Fruit fly (Drosophila melanogaster) whole organism, embryonic: ENCODE measurements around the gene Cda5.
A peak's percentile ranks its signal among the peaks of the same experiment; 100 is the strongest.

ENCODE experiments used
- C15 ChIP-seq: fragments of 200-800 bp; sonication (Bioruptor generic); IDR thresholded peaks from 3 replicates; pipeline ENCODE4 v1.3.6; 2022; ENCODE audit warnings: missing biosample characterization, missing genetic modification characterization
- CG10209 ChIP-seq: fragments of 200-800 bp; sonication (Bioruptor generic); optimal IDR thresholded peaks from 3 replicates; lab custom pipeline; 2017; ENCODE audit warnings: missing biosample characterization, mild to moderate bottlenecking, missing genetic modification characterization, missing genetic modification reagents
- CG10321 ChIP-seq: fragments of 200-800 bp; sonication (Bioruptor generic); IDR thresholded peaks from 2 replicates; pipeline ENCODE4 v1.3.6; 2022; ENCODE audit warnings: missing biosample characterization, missing genetic modification characterization
- CG10462 ChIP-seq: fragments of 200-800 bp; sonication (Bioruptor generic); optimal IDR thresholded peaks from 2 replicates; lab custom pipeline; 2016; ENCODE audit warnings: missing biosample characterization, missing genetic modification characterization
- CG12104 ChIP-seq: fragments of 200-800 bp; sonication (Bioruptor generic); optimal IDR thresholded peaks from 3 replicates; lab custom pipeline; 2016; ENCODE audit warnings: missing biosample characterization, missing genetic modification characterization
- CG12219 ChIP-seq: fragments of 200-800 bp; sonication (Bioruptor generic); optimal IDR thresholded peaks from 3 replicates; lab custom pipeline; 2018; ENCODE audit warnings: missing biosample characterization, mild to moderate bottlenecking, missing genetic modification characterization
- CG13424 ChIP-seq: fragments of 200-800 bp; sonication (Bioruptor generic); optimal IDR thresholded peaks from 2 replicates; lab custom pipeline; 2019; ENCODE audit warnings: missing biosample characterization, mild to moderate bottlenecking, missing genetic modification characterization, moderate library complexity
- CG14710 ChIP-seq: fragments of 200-800 bp; sonication (Bioruptor generic); optimal IDR thresholded peaks from 3 replicates; lab custom pipeline; 2019; ENCODE audit warnings: missing biosample characterization, mild to moderate bottlenecking, missing genetic modification characterization, moderate library complexity
- CG1647 ChIP-seq: fragments of 200-800 bp; sonication (Bioruptor generic); optimal IDR thresholded peaks from 3 replicates; lab custom pipeline; 2016; ENCODE audit warnings: missing biosample characterization, missing genetic modification characterization
- CG17568 ChIP-seq: fragments of 200-800 bp; sonication (Bioruptor generic); optimal IDR thresholded peaks from 2 replicates; lab custom pipeline; 2018; ENCODE audit warnings: missing biosample characterization, mild to moderate bottlenecking, missing genetic modification characterization, moderate library complexity
- CG2116 ChIP-seq: fragments of 200-800 bp; sonication (Bioruptor generic); optimal IDR thresholded peaks from 3 replicates; lab custom pipeline; 2018; ENCODE audit warnings: missing biosample characterization, mild to moderate bottlenecking, missing genetic modification characterization
- CG2120 ChIP-seq: fragments of 200-800 bp; sonication (Bioruptor generic); optimal IDR thresholded peaks from 3 replicates; lab custom pipeline; 2016; ENCODE audit warnings: missing biosample characterization, missing genetic modification characterization
- CG2129 ChIP-seq: fragments of 200-800 bp; sonication (Bioruptor generic); IDR thresholded peaks from 2 replicates; pipeline ENCODE4 v1.3.6; 2022; ENCODE audit warnings: missing biosample characterization, missing genetic modification characterization; ENCODE audit not compliant: partially characterized antibody
- CG2199 ChIP-seq: fragments of 200-800 bp; sonication (Bioruptor generic); IDR thresholded peaks from 3 replicates; pipeline ENCODE4 v1.3.6; 2022; ENCODE audit warnings: missing biosample characterization, missing genetic modification characterization
- CG3065 ChIP-seq: fragments of 200-800 bp; sonication (Bioruptor generic); optimal IDR thresholded peaks from 2 replicates; lab custom pipeline; 2016; ENCODE audit warnings: missing biosample characterization, missing genetic modification characterization
- CG32532 ChIP-seq: fragments of 200-800 bp; sonication (Bioruptor generic); IDR thresholded peaks from 2 replicates; pipeline ENCODE4 v1.3.6; 2022; ENCODE audit warnings: missing biosample characterization, missing genetic modification characterization
- CG3838 ChIP-seq: fragments of 200-800 bp; sonication (Bioruptor generic); optimal IDR thresholded peaks from 3 replicates; lab custom pipeline; 2016; ENCODE audit warnings: missing biosample characterization, missing genetic modification characterization
- CG4360 ChIP-seq: fragments of 200-800 bp; sonication (Bioruptor generic); IDR thresholded peaks from 2 replicates; pipeline ENCODE4 v1.3.6; 2022; ENCODE audit warnings: missing biosample characterization, missing genetic modification characterization
- CG4854 ChIP-seq: fragments of 200-800 bp; sonication (Bioruptor generic); optimal IDR thresholded peaks from 2 replicates; lab custom pipeline; 2016; ENCODE audit warnings: missing biosample characterization, missing genetic modification characterization, inconsistent platforms
- CG6654 ChIP-seq: fragments of 200-800 bp; sonication (Bioruptor generic); optimal IDR thresholded peaks from 2 replicates; lab custom pipeline; 2017; ENCODE audit warnings: missing biosample characterization, mild to moderate bottlenecking, missing genetic modification characterization
- CG6854 ChIP-seq: fragments of 200-800 bp; sonication (Bioruptor generic); optimal IDR thresholded peaks from 3 replicates; lab custom pipeline; 2017; ENCODE audit warnings: missing biosample characterization, mild to moderate bottlenecking, missing genetic modification characterization
- CG7963 ChIP-seq: fragments of 200-800 bp; sonication (Bioruptor generic); IDR thresholded peaks from 3 replicates; pipeline ENCODE4 v1.3.6; 2022; ENCODE audit warnings: missing biosample characterization, missing genetic modification characterization; ENCODE audit not compliant: partially characterized antibody
- CG8359 ChIP-seq: fragments of 200-800 bp; sonication (Bioruptor generic); optimal IDR thresholded peaks from 2 replicates; lab custom pipeline; 2017; ENCODE audit warnings: missing biosample characterization, mild to moderate bottlenecking, missing genetic modification characterization, borderline replicate concordance
- CG9817 ChIP-seq: fragments of 200-800 bp; sonication (Bioruptor generic); optimal IDR thresholded peaks from 2 replicates; lab custom pipeline; 2018; ENCODE audit warnings: missing biosample characterization, mild to moderate bottlenecking, missing genetic modification characterization, moderate library complexity
- CG9932 ChIP-seq: fragments of 200-800 bp; sonication (Bioruptor generic); IDR thresholded peaks from 2 replicates; pipeline ENCODE4 v1.3.6; 2022; ENCODE audit warnings: missing biosample characterization, missing genetic modification characterization
- Dbx ChIP-seq: fragments of 200-800 bp; sonication (Bioruptor generic); IDR thresholded peaks from 3 replicates; pipeline ENCODE4 v1.3.6; 2022; ENCODE audit warnings: missing biosample characterization, missing genetic modification characterization
- Doc2 ChIP-seq: fragments of 200-800 bp; sonication (Bioruptor generic); IDR thresholded peaks from 2 replicates; pipeline ENCODE4 v1.3.6; 2022; ENCODE audit warnings: missing biosample characterization, missing genetic modification characterization
- Dp ChIP-seq: fragments of 200-800 bp; sonication (Bioruptor generic); optimal IDR thresholded peaks from 2 replicates; lab custom pipeline; 2018; ENCODE audit warnings: missing biosample characterization, mild to moderate bottlenecking, missing genetic modification characterization, moderate library complexity
- Eip74EF ChIP-seq, 2 experiments: fragments of 200-800 bp in 1 of 2; fragments of >200 bp in 1 of 2; sonication (Bioruptor generic) in 1 of 2; optimal IDR thresholded peaks; 2 replicates each; lab custom pipeline; 2017 to 2019; ENCODE audit warnings: missing biosample characterization in 2 of 2, missing genetic modification characterization in 2 of 2, mild to moderate bottlenecking in 1 of 2, moderate library complexity in 1 of 2
- Ets65A ChIP-seq: fragments of 200-800 bp; sonication (Bioruptor generic); peaks from one replicate; lab custom pipeline; 2016; ENCODE audit warnings: missing biosample characterization, missing genetic modification characterization
- Ets97D ChIP-seq: fragments of 200-800 bp; sonication (Bioruptor generic); optimal IDR thresholded peaks from 3 replicates; lab custom pipeline; 2016; ENCODE audit warnings: missing biosample characterization, missing genetic modification characterization
- MBD-R2 ChIP-seq: fragments of 200-800 bp; sonication (Bioruptor generic); IDR thresholded peaks from 2 replicates; pipeline ENCODE4 v1.3.6; 2022; ENCODE audit warnings: missing biosample characterization, missing genetic modification characterization
- Sry-β ChIP-seq: fragments of 200-800 bp; sonication (Bioruptor generic); optimal IDR thresholded peaks from 2 replicates; lab custom pipeline; 2018; ENCODE audit warnings: missing biosample characterization, mild to moderate bottlenecking, missing genetic modification characterization, moderate library complexity
- TFAM ChIP-seq: fragments of 200-800 bp; sonication (Bioruptor generic); optimal IDR thresholded peaks from 2 replicates; lab custom pipeline; 2017; ENCODE audit warnings: missing biosample characterization, missing genetic modification characterization, inconsistent platforms
- aop ChIP-seq: fragments of 200-800 bp; sonication (Bioruptor generic); IDR thresholded peaks from 2 replicates; pipeline ENCODE4 v1.3.6; 2022; ENCODE audit warnings: missing biosample characterization, missing genetic modification characterization
- caup ChIP-seq: fragments of 200-800 bp; sonication (Bioruptor generic); optimal IDR thresholded peaks from 3 replicates; lab custom pipeline; 2017; ENCODE audit warnings: missing biosample characterization, mild to moderate bottlenecking, missing genetic modification characterization, moderate library complexity; ENCODE audit not compliant: severe bottlenecking
- chm ChIP-seq: fragments of 200-800 bp; sonication (Bioruptor generic); IDR thresholded peaks from 2 replicates; pipeline ENCODE4 v1.3.6; 2022; ENCODE audit warnings: missing biosample characterization, missing genetic modification characterization
- ewg ChIP-seq: fragments of 200-800 bp; sonication (Bioruptor generic); optimal IDR thresholded peaks from 3 replicates; lab custom pipeline; 2017; ENCODE audit warnings: mild to moderate bottlenecking, missing biosample characterization, missing genetic modification reagents, missing genetic modification characterization
- exex ChIP-seq: fragments of 200-800 bp; sonication (Bioruptor generic); optimal IDR thresholded peaks from 4 replicates; lab custom pipeline; 2018; ENCODE audit warnings: missing biosample characterization, mild to moderate bottlenecking, missing genetic modification characterization, moderate library complexity
- fru ChIP-seq: fragments of >200 bp; optimal IDR thresholded peaks from 2 replicates; lab custom pipeline; 2017
- gem ChIP-seq: fragments of 200-800 bp; sonication (Bioruptor generic); optimal IDR thresholded peaks from 2 replicates; lab custom pipeline; 2019; ENCODE audit warnings: missing biosample characterization, mild to moderate bottlenecking, missing genetic modification characterization, moderate library complexity
- nerfin-1 ChIP-seq: fragments of 200-800 bp; sonication (Bioruptor generic); optimal IDR thresholded peaks from 3 replicates; lab custom pipeline; 2019; ENCODE audit warnings: missing biosample characterization, mild to moderate bottlenecking, missing genetic modification characterization, moderate library complexity
- prd ChIP-seq, 3 experiments: fragments of >200 bp in 2 of 3; fragments of 200-800 bp in 1 of 3; sonication (Bioruptor generic) in 1 of 3; optimal IDR thresholded peaks in 2 of 3; IDR thresholded peaks in 1 of 3; 2 replicates in 2 of 3; 3 replicates in 1 of 3; pipeline versions ENCODE4 v1.3.6 to Lab custom; 2017 to 2022; ENCODE audit warnings: missing biosample characterization in 1 of 3, missing genetic modification characterization in 1 of 3
- pzg ChIP-seq: fragments of 200-800 bp; sonication (Bioruptor generic); optimal IDR thresholded peaks from 3 replicates; lab custom pipeline; 2018; ENCODE audit warnings: missing biosample characterization, mild to moderate bottlenecking, missing genetic modification characterization, moderate library complexity
- ranshi ChIP-seq: fragments of 200-800 bp; sonication (Bioruptor generic); IDR thresholded peaks from 2 replicates; pipeline ENCODE4 v1.3.6; 2022; ENCODE audit warnings: missing biosample characterization, missing genetic modification characterization
- ro ChIP-seq: fragments of 200-800 bp; sonication (Bioruptor generic); IDR thresholded peaks from 2 replicates; pipeline ENCODE4 v1.3.6; 2022; ENCODE audit warnings: missing biosample characterization, missing genetic modification characterization
- ssp ChIP-seq: fragments of 200-800 bp; sonication (Bioruptor generic); IDR thresholded peaks from 2 replicates; pipeline ENCODE4 v1.3.6; 2022; ENCODE audit warnings: missing biosample characterization, missing genetic modification characterization
- tna ChIP-seq: fragments of 200-800 bp; sonication (Bioruptor generic); IDR thresholded peaks from 2 replicates; pipeline ENCODE4 v1.3.6; 2022; ENCODE audit warnings: missing biosample characterization, missing genetic modification characterization; ENCODE audit not compliant: partially characterized antibody
- vnd ChIP-seq: fragments of 200-800 bp; sonication (Bioruptor generic); IDR thresholded peaks from 3 replicates; pipeline ENCODE4 v1.3.6; 2022; ENCODE audit warnings: missing biosample characterization, missing genetic modification characterization; ENCODE audit not compliant: partially characterized antibody
- zfh1 ChIP-seq: fragments of 200-800 bp; sonication (Bioruptor generic); IDR thresholded peaks from 3 replicates; pipeline ENCODE4 v1.3.6; 2022; ENCODE audit warnings: missing biosample characterization, missing genetic modification characterization

Cda5 gene

dm6 chr2L:94639-95059 lies 29.4 kb upstream of the Cda5 start, which contains the start of gene Zir (continued):
- peak; percentile 61; the same call in 2 of the 3 replicates for TF ChIP-seq CG7963 (GFP tag; lab: Robert Waterston, UW)
- TF ChIP-seq ssp (GFP tag; lab: Robert Waterston, UW): no peak
- TF ChIP-seq CG1647 (GFP tag; lab: Kevin White, UChicago): no peak
- TF ChIP-seq CG9817 (tag; lab: Kevin White, UChicago): no peak
- TF ChIP-seq CG17568: no peak
- peak; percentile 77 for TF ChIP-seq tna (GFP tag; lab: Robert Waterston, UW)
- TF ChIP-seq CG10462 (GFP tag; lab: Kevin White, UChicago): no peak
- TF ChIP-seq aop (GFP tag; lab: Robert Waterston, UW): no peak
- no peak for TF ChIP-seq caup (GFP tag; lab: Kevin White, UChicago)
- TF ChIP-seq Doc2 (GFP tag; lab: Robert Waterston, UW): no peak
- TF ChIP-seq ewg (GFP tag; lab: Kevin White, UChicago): no peak
- TF ChIP-seq Eip74EF (GFP tag; optimal IDR thresholded peaks at IDR 0.05; lab: Kevin White, UChicago): no peak
- TF ChIP-seq prd (optimal IDR thresholded peaks at IDR 0.05; lab: Kevin White, UChicago): no peak
- no peak for TF ChIP-seq prd (GFP tag; IDR thresholded peaks at IDR 0.05; lab: Robert Waterston, UW)
- no peak for TF ChIP-seq ro
- peak; percentile 36 for TF ChIP-seq Ets97D
- TF ChIP-seq CG2129: peak; percentile 45; the same call in 1 of the 2 replicates
- peak; percentile 33 for TF ChIP-seq CG2116 (GFP tag; lab: Kevin White, UChicago)
- no peak for TF ChIP-seq CG32532 (GFP tag; lab: Robert Waterston, UW)
- no peak for TF ChIP-seq Ets65A (GFP tag; lab: Kevin White, UChicago)
- TF ChIP-seq vnd (GFP tag; lab: Robert Waterston, UW): 0 out of 3 replicates have a peak, but pooled peaks have one; percentile 50
- no peak for TF ChIP-seq CG3065 (GFP tag; lab: Kevin White, UChicago)
- TF ChIP-seq chm (GFP tag; lab: Robert Waterston, UW): no peak
- TF ChIP-seq fru (lab: Kevin White, UChicago): no peak
- peak; percentile 4 for TF ChIP-seq nerfin-1
- no peak for TF ChIP-seq zfh1 (GFP tag; lab: Robert Waterston, UW)
- 0 out of 3 replicates have a peak, but pooled peaks have one; percentile 20 for TF ChIP-seq CG2199 (GFP tag; lab: Robert Waterston, UW)
- peak; percentile 49 for TF ChIP-seq CG2120 (GFP tag; lab: Kevin White, UChicago)
- no peak for TF ChIP-seq CG12219 (GFP tag; lab: Kevin White, UChicago)
- TF ChIP-seq pzg (GFP tag; lab: Kevin White, UChicago): peak; percentile 33
- TF ChIP-seq C15 (GFP tag; lab: Robert Waterston, UW): no peak
- no peak for TF ChIP-seq CG13424 (tag; lab: Kevin White, UChicago)
- TF ChIP-seq ranshi (GFP tag; lab: Robert Waterston, UW): no peak
- no peak for TF ChIP-seq CG9932 (GFP tag; lab: Robert Waterston, UW)
- peak; percentile 35; the same call in 1 of the 2 replicates for TF ChIP-seq MBD-R2 (GFP tag; lab: Robert Waterston, UW)
- no peak for TF ChIP-seq CG10209
- TF ChIP-seq CG10321 (GFP tag; lab: Robert Waterston, UW): no peak
- peak; percentile 16 for TF ChIP-seq Dp
- TF ChIP-seq CG4854 (GFP tag; lab: Kevin White, UChicago): no peak
- TF ChIP-seq CG12104: no peak
- TF ChIP-seq CG8359 (GFP tag; lab: Kevin White, UChicago): no peak
- no peak for TF ChIP-seq CG4360 (GFP tag; lab: Robert Waterston, UW)
- TF ChIP-seq Dbx (GFP tag; lab: Robert Waterston, UW): no peak
- TF ChIP-seq CG6854: no peak
- no peak for TF ChIP-seq CG6654 (GFP tag; lab: Kevin White, UChicago)
- TF ChIP-seq TFAM: no peak
- no peak for TF ChIP-seq gem (tag; lab: Kevin White, UChicago)
- no peak for TF ChIP-seq exex (tag; lab: Kevin White, UChicago)
- peak; percentile 88 for TF ChIP-seq Sry-β (GFP tag; lab: Kevin White, UChicago)
- TF ChIP-seq CG14710: peak; percentile 13
- no peak for TF ChIP-seq CG3838 (GFP tag; lab: Kevin White, UChicago)
